Fruit fly (Drosophila melanogaster) whole organism, embryonic: ENCODE results near the gene CG7069.

ENCODE experiments used
- Abd-B ChIP-seq: fragments of 200-800 bp; sonication (Bioruptor generic); optimal IDR thresholded peaks from 2 replicates; lab custom pipeline; 2018; ENCODE audit warnings: missing biosample characterization, mild to moderate bottlenecking, missing genetic modification characterization, moderate library complexity
- Aef1 ChIP-seq: fragments of 200-800 bp; sonication (Bioruptor generic); IDR thresholded peaks from 3 replicates; pipeline ENCODE4 v1.3.6; 2022; ENCODE audit warnings: missing biosample characterization, missing genetic modification characterization
- CG10321 ChIP-seq: fragments of 200-800 bp; sonication (Bioruptor generic); IDR thresholded peaks from 2 replicates; pipeline ENCODE4 v1.3.6; 2022; ENCODE audit warnings: missing biosample characterization, missing genetic modification characterization
- CG10979 ChIP-seq: fragments of 200-800 bp; sonication (Bioruptor generic); optimal IDR thresholded peaks from 2 replicates; lab custom pipeline; 2018; ENCODE audit warnings: missing biosample characterization, mild to moderate bottlenecking, missing genetic modification characterization, moderate library complexity
- CG11085 ChIP-seq: fragments of 200-800 bp; sonication (Bioruptor generic); IDR thresholded peaks from 2 replicates; pipeline ENCODE4 v1.3.6; 2022; ENCODE audit warnings: missing biosample characterization, missing genetic modification characterization
- CG13296 ChIP-seq: fragments of 200-800 bp; sonication (Bioruptor generic); optimal IDR thresholded peaks from 3 replicates; lab custom pipeline; 2018; ENCODE audit warnings: missing biosample characterization, mild to moderate bottlenecking, missing genetic modification characterization
- CG14860 ChIP-seq: fragments of 200-800 bp; sonication (Bioruptor generic); IDR thresholded peaks from 3 replicates; pipeline ENCODE4 v1.3.6; 2022; ENCODE audit warnings: missing biosample characterization, missing genetic modification characterization; ENCODE audit not compliant: partially characterized antibody
- CG17829 ChIP-seq: fragments of 200-800 bp; optimal IDR thresholded peaks from 2 replicates; lab custom pipeline; 2019; ENCODE audit warnings: missing biosample characterization, mild to moderate bottlenecking, missing genetic modification characterization, moderate library complexity
- CG18262 ChIP-seq: fragments of 200-800 bp; optimal IDR thresholded peaks from 3 replicates; lab custom pipeline; 2019; ENCODE audit warnings: missing biosample characterization, mild to moderate bottlenecking, missing genetic modification characterization, moderate library complexity
- CG2120 ChIP-seq: fragments of 200-800 bp; sonication (Bioruptor generic); optimal IDR thresholded peaks from 3 replicates; lab custom pipeline; 2016; ENCODE audit warnings: missing biosample characterization, missing genetic modification characterization
- CG2889 ChIP-seq: fragments of 200-800 bp; sonication (Bioruptor generic); IDR thresholded peaks from 3 replicates; pipeline ENCODE4 v1.3.6; 2022; ENCODE audit warnings: missing biosample characterization, missing genetic modification characterization
- CG31224 ChIP-seq: fragments of 200-800 bp; sonication (Bioruptor generic); IDR thresholded peaks from 2 replicates; pipeline ENCODE4 v1.3.6; 2022; ENCODE audit warnings: missing biosample characterization, missing genetic modification characterization
- CG32532 ChIP-seq: fragments of 200-800 bp; sonication (Bioruptor generic); IDR thresholded peaks from 2 replicates; pipeline ENCODE4 v1.3.6; 2022; ENCODE audit warnings: missing biosample characterization, missing genetic modification characterization
- CG4820 ChIP-seq: fragments of 200-800 bp; sonication (Bioruptor generic); optimal IDR thresholded peaks from 3 replicates; lab custom pipeline; 2016; ENCODE audit warnings: missing biosample characterization, missing genetic modification characterization
- CG7372 ChIP-seq: fragments of 200-800 bp; sonication (Bioruptor generic); IDR thresholded peaks from 2 replicates; pipeline ENCODE4 v1.3.6; 2022; ENCODE audit warnings: missing biosample characterization, missing genetic modification characterization
- CG9727 ChIP-seq: fragments of 200-800 bp; sonication (Bioruptor generic); optimal IDR thresholded peaks from 3 replicates; lab custom pipeline; 2017; ENCODE audit warnings: missing biosample characterization, mild to moderate bottlenecking, missing genetic modification characterization
- Chrac-16 ChIP-seq: fragments of 200-800 bp; sonication (Bioruptor generic); optimal IDR thresholded peaks from 3 replicates; lab custom pipeline; 2016; ENCODE audit warnings: missing biosample characterization, missing genetic modification characterization
- Drgx ChIP-seq: fragments of 200-800 bp; sonication (Bioruptor generic); IDR thresholded peaks from 2 replicates; pipeline ENCODE4 v1.3.6; 2022; ENCODE audit warnings: missing biosample characterization, missing genetic modification characterization
- E2f1 ChIP-seq: fragments of 200-800 bp; sonication (Bioruptor generic); IDR thresholded peaks from 2 replicates; pipeline ENCODE4 v1.3.6; 2022; ENCODE audit warnings: missing biosample characterization, missing genetic modification characterization
- ERR ChIP-seq: fragments of 200-800 bp; sonication (Bioruptor generic); optimal IDR thresholded peaks from 2 replicates; lab custom pipeline; 2016; ENCODE audit warnings: missing biosample characterization, missing genetic modification characterization
- HHEX ChIP-seq: fragments of 200-800 bp; sonication (Bioruptor generic); optimal IDR thresholded peaks from 3 replicates; lab custom pipeline; 2017; ENCODE audit warnings: missing biosample characterization, mild to moderate bottlenecking, missing genetic modification characterization, missing genetic modification reagents
- HLH3B ChIP-seq: fragments of 200-800 bp; sonication (Bioruptor generic); IDR thresholded peaks from 2 replicates; pipeline ENCODE4 v1.3.6; 2022; ENCODE audit warnings: missing biosample characterization, missing genetic modification characterization
- Hsf ChIP-seq: fragments of 200-800 bp; sonication (Bioruptor generic); optimal IDR thresholded peaks from 3 replicates; lab custom pipeline; 2016; ENCODE audit warnings: missing biosample characterization, missing genetic modification characterization
- Meics ChIP-seq: fragments of 200-800 bp; sonication (Bioruptor generic); optimal IDR thresholded peaks from 2 replicates; lab custom pipeline; 2017; ENCODE audit warnings: missing biosample characterization, mild to moderate bottlenecking, missing genetic modification characterization
- Oli ChIP-seq: fragments of 200-800 bp; sonication (Bioruptor generic); optimal IDR thresholded peaks from 2 replicates; lab custom pipeline; 2018; ENCODE audit warnings: missing biosample characterization, mild to moderate bottlenecking, missing genetic modification characterization, moderate library complexity
- Rfx ChIP-seq: fragments of 200-800 bp; sonication (Bioruptor generic); IDR thresholded peaks from 2 replicates; pipeline ENCODE4 v1.3.6; 2022; ENCODE audit warnings: missing biosample characterization, missing genetic modification characterization
- Six4 ChIP-seq: fragments of 200-800 bp; sonication (Bioruptor generic); optimal IDR thresholded peaks from 2 replicates; lab custom pipeline; 2016; ENCODE audit warnings: missing biosample characterization, missing genetic modification characterization
- Taf1 ChIP-seq: fragments of 200-800 bp; sonication (Bioruptor generic); IDR thresholded peaks from 2 replicates; pipeline ENCODE4 v1.3.6; 2022; ENCODE audit warnings: missing biosample characterization, missing genetic modification characterization
- Tbp ChIP-seq: fragments of >200 bp; optimal IDR thresholded peaks from 2 replicates; lab custom pipeline; 2018; ENCODE audit warnings: missing biosample characterization, missing genetic modification characterization
- corto ChIP-seq: fragments of 200-800 bp; sonication (Bioruptor generic); optimal IDR thresholded peaks from 2 replicates; lab custom pipeline; 2016; ENCODE audit warnings: missing biosample characterization, mild to moderate bottlenecking, missing genetic modification characterization, moderate library complexity
- dan ChIP-seq: fragments of 200-800 bp; sonication (Bioruptor generic); IDR thresholded peaks from 2 replicates; pipeline ENCODE4 v1.3.6; 2022; ENCODE audit warnings: missing biosample characterization, missing genetic modification characterization
- fd64A ChIP-seq: fragments of 200-800 bp; sonication (Bioruptor generic); optimal IDR thresholded peaks from 3 replicates; lab custom pipeline; 2018; ENCODE audit warnings: missing biosample characterization, mild to moderate bottlenecking, missing genetic modification characterization
- gce ChIP-seq: fragments of 200-800 bp; sonication (Bioruptor generic); IDR thresholded peaks from 3 replicates; pipeline ENCODE4 v1.3.6; 2022; ENCODE audit warnings: missing biosample characterization, missing genetic modification characterization
- gsb ChIP-seq: fragments of 200-800 bp; sonication (Bioruptor generic); IDR thresholded peaks from 2 replicates; pipeline ENCODE4 v1.3.6; 2022; ENCODE audit warnings: missing biosample characterization, missing genetic modification characterization
- maf-S ChIP-seq: fragments of 200-800 bp; sonication (Bioruptor generic); optimal IDR thresholded peaks from 2 replicates; lab custom pipeline; 2016; ENCODE audit warnings: missing biosample characterization, missing genetic modification characterization
- mld ChIP-seq: fragments of 200-800 bp; sonication (Bioruptor generic); IDR thresholded peaks from 3 replicates; pipeline ENCODE4 v1.3.6; 2022; ENCODE audit warnings: missing biosample characterization, missing genetic modification characterization; ENCODE audit not compliant: partially characterized antibody
- nom ChIP-seq: fragments of 200-800 bp; sonication (Bioruptor generic); optimal IDR thresholded peaks from 2 replicates; lab custom pipeline; 2017; ENCODE audit warnings: missing biosample characterization, missing genetic modification characterization, mild to moderate bottlenecking, moderate library complexity, missing genetic modification reagents
- pan ChIP-seq, 4 experiments: fragments of >200 bp in 3 of 4; fragments of 200-800 bp in 1 of 4; sonication (Bioruptor generic) in 1 of 4; optimal IDR thresholded peaks in 3 of 4; IDR thresholded peaks in 1 of 4; 2 replicates each; pipeline versions ENCODE4 v1.3.6 to Lab custom; 2017 to 2022; ENCODE audit warnings: missing biosample characterization in 2 of 4, missing genetic modification characterization in 2 of 4, mixed read lengths in 1 of 4
- prd ChIP-seq, 3 experiments: fragments of >200 bp in 2 of 3; fragments of 200-800 bp in 1 of 3; sonication (Bioruptor generic) in 1 of 3; optimal IDR thresholded peaks in 2 of 3; IDR thresholded peaks in 1 of 3; 2 replicates in 2 of 3; 3 replicates in 1 of 3; pipeline versions ENCODE4 v1.3.6 to Lab custom; 2017 to 2022; ENCODE audit warnings: missing biosample characterization in 1 of 3, missing genetic modification characterization in 1 of 3
- row ChIP-seq: fragments of 200-800 bp; sonication (Bioruptor generic); IDR thresholded peaks from 3 replicates; pipeline ENCODE4 v1.3.6; 2022; ENCODE audit warnings: missing biosample characterization, missing genetic modification characterization
- schlank ChIP-seq: fragments of 200-800 bp; sonication (Bioruptor generic); optimal IDR thresholded peaks from 2 replicates; lab custom pipeline; 2018; ENCODE audit warnings: missing biosample characterization, mild to moderate bottlenecking, missing genetic modification characterization
- shn ChIP-seq: fragments of 200-800 bp; sonication (Bioruptor generic); optimal IDR thresholded peaks from 3 replicates; lab custom pipeline; 2016; ENCODE audit warnings: missing biosample characterization, missing genetic modification characterization
- sim ChIP-seq: fragments of 200-800 bp; sonication (Bioruptor generic); IDR thresholded peaks from 2 replicates; pipeline ENCODE4 v1.3.6; 2022; ENCODE audit warnings: missing biosample characterization, missing genetic modification characterization
- tin ChIP-seq: fragments of 200-800 bp; sonication (Bioruptor generic); optimal IDR thresholded peaks from 3 replicates; lab custom pipeline; 2016; ENCODE audit warnings: missing biosample characterization, missing genetic modification characterization
- ttk ChIP-seq: fragments of 200-800 bp; sonication (Bioruptor generic); IDR thresholded peaks from 2 replicates; pipeline ENCODE4 v2.1.2; 2022; ENCODE audit warnings: missing biosample characterization, missing genetic modification characterization
- tup ChIP-seq: fragments of 200-800 bp; sonication (Bioruptor generic); optimal IDR thresholded peaks from 2 replicates; lab custom pipeline; 2016; ENCODE audit warnings: missing biosample characterization, mild to moderate bottlenecking, missing genetic modification characterization, moderate library complexity
- tx ChIP-seq: fragments of 200-800 bp; sonication (Bioruptor generic); optimal IDR thresholded peaks from 2 replicates; lab custom pipeline; 2016; ENCODE audit warnings: missing biosample characterization, missing genetic modification characterization
- unc-4 ChIP-seq: fragments of 200-800 bp; sonication (Bioruptor generic); IDR thresholded peaks from 2 replicates; pipeline ENCODE4 v1.3.6; 2022; ENCODE audit warnings: missing biosample characterization, missing genetic modification characterization; ENCODE audit not compliant: partially characterized antibody
- unpg ChIP-seq: fragments of 200-800 bp; sonication (Bioruptor generic); optimal IDR thresholded peaks from 3 replicates; lab custom pipeline; 2018; ENCODE audit warnings: missing biosample characterization, mild to moderate bottlenecking, missing genetic modification characterization, moderate library complexity
- zfh2 ChIP-seq: fragments of 200-800 bp; sonication (Bioruptor generic); optimal IDR thresholded peaks from 2 replicates; lab custom pipeline; 2016; ENCODE audit warnings: missing biosample characterization, missing genetic modification characterization

CG7069 gene

dm6 chr3R:22400246-22400645, 27.6 kb downstream of the CG7069 start (continued):
- TF ChIP-seq pan (optimal IDR thresholded peaks at IDR 0.05; lab: Kevin White, UChicago), result no peak
- TF ChIP-seq pan (GFP tag; optimal IDR thresholded peaks at IDR 0.05 in 1 of 2, IDR thresholded peaks at IDR 0.05 in 1 of 2), result peak in 1 of 2 experiments; percentile 40
- TF ChIP-seq Tbp (GFP tag; lab: Kevin White, UChicago), result no peak
- TF ChIP-seq prd (optimal IDR thresholded peaks at IDR 0.05; lab: Kevin White, UChicago), result no peak
- peak; percentile 68 for TF ChIP-seq prd (GFP tag; IDR thresholded peaks at IDR 0.05; lab: Robert Waterston, UW)
- TF ChIP-seq HHEX, result peak; percentile 23
- peak; percentile 68 for TF ChIP-seq Drgx
- TF ChIP-seq ttk, result no peak
- no peak for TF ChIP-seq fd64A (GFP tag; lab: Kevin White, UChicago)
- peak; percentile 30 for TF ChIP-seq Oli
- 0 out of 3 replicates have a peak, but pooled peaks have one; percentile 8 for TF ChIP-seq CG2889 (GFP tag; lab: Robert Waterston, UW)
- no peak for TF ChIP-seq unpg
- no peak for TF ChIP-seq Six4 (GFP tag; lab: Kevin White, UChicago)
- TF ChIP-seq row (GFP tag; lab: Robert Waterston, UW), result peak; percentile 61; the same call in 2 of the 3 replicates
- TF ChIP-seq maf-S (GFP tag; lab: Kevin White, UChicago), result no peak
- no peak for TF ChIP-seq tx
- TF ChIP-seq tin, result peak; percentile 3
- peak; percentile 80 for TF ChIP-seq Rfx (GFP tag; lab: Robert Waterston, UW)
- TF ChIP-seq mld (GFP tag; lab: Robert Waterston, UW), result no peak
- no peak for TF ChIP-seq CG18262
- TF ChIP-seq Aef1 (GFP tag; lab: Robert Waterston, UW), result peak; percentile 35; the same call in 1 of the 3 replicates
- TF ChIP-seq Hsf (GFP tag; lab: Kevin White, UChicago), result peak; percentile 34
- no peak for TF ChIP-seq ERR
- no peak for TF ChIP-seq nom (GFP tag; lab: Kevin White, UChicago)
- 0 out of 3 replicates have a peak, but pooled peaks have one; percentile 29 for TF ChIP-seq gce (GFP tag; lab: Robert Waterston, UW)
- peak; percentile 41 for TF ChIP-seq Meics
- no peak for TF ChIP-seq Chrac-16
- peak; percentile 61 for TF ChIP-seq CG2120 (GFP tag; lab: Kevin White, UChicago)
- peak; percentile 37 for TF ChIP-seq CG9727
- TF ChIP-seq CG13296, result no peak
- peak; percentile 42 for TF ChIP-seq CG10979 (tag; lab: Kevin White, UChicago)
- peak; percentile 41; the same call in 1 of the 2 replicates for TF ChIP-seq E2f1 (GFP tag; lab: Robert Waterston, UW)
- peak; percentile 55 for TF ChIP-seq Taf1
- no peak for TF ChIP-seq shn (GFP tag; lab: Kevin White, UChicago)
- TF ChIP-seq Abd-B (GFP tag; lab: Kevin White, UChicago), result peak; percentile 30
- TF ChIP-seq CG11085, result no peak
- TF ChIP-seq gsb (GFP tag; lab: Robert Waterston, UW), result 0 out of 2 replicates have a peak, but pooled peaks have one; percentile 26
- 0 out of 2 replicates have a peak, but pooled peaks have one; percentile 15 for TF ChIP-seq CG7372
- no peak for TF ChIP-seq sim (GFP tag; lab: Robert Waterston, UW)
- TF ChIP-seq CG32532, result peak; percentile 75
- peak; percentile 53; the same call in 1 of the 2 replicates for TF ChIP-seq HLH3B (GFP tag; lab: Robert Waterston, UW)
- no peak for TF ChIP-seq CG10321
- TF ChIP-seq schlank (tag; lab: Kevin White, UChicago), result no peak
- no peak for TF ChIP-seq corto (GFP tag; lab: Kevin White, UChicago)
- TF ChIP-seq unc-4 (GFP tag; lab: Robert Waterston, UW), result no peak
- TF ChIP-seq dan (GFP tag; lab: Robert Waterston, UW), result no peak
- TF ChIP-seq CG4820, result peak; percentile 48
- TF ChIP-seq CG14860, result no peak
- TF ChIP-seq zfh2 (GFP tag; lab: Kevin White, UChicago), result no peak
- TF ChIP-seq CG31224 (GFP tag; lab: Robert Waterston, UW), result peak; percentile 42; the same call in 1 of the 2 replicates
- peak; percentile 6 for TF ChIP-seq CG17829 (tag; lab: Kevin White, UChicago)
- TF ChIP-seq tup (GFP tag; lab: Kevin White, UChicago), result no peak
